Fruit fly (Drosophila melanogaster): ENCODE measurements around the gene CG13102.

The CG13102 gene

DNA sequence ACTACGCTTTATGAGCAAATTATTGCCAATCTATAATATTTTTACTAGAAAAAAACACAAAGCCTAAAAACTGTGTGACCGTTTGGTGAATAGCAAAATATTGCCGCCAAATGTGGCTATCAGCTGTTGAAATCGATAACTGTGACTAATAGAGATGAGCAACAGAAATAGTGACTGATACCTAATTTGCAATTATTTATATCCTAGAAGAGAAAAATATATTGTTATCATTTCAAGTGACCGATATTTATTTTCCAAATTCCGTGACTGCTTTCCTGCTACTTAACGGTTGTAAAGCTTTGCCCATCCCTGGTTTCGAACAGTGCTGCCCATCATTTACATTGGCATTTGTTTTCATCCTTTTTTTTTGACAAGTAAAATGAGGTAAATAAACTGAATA lies 14.7 kb upstream of the CG13102 start, which contains the start of the genes alien and CG18661 (continued):
- TF ChIP-seq mld (GFP tag; IDR thresholded peaks at IDR 0.05; ENCODE audit: partially characterized antibody) = no peak
- TF ChIP-seq tna (GFP tag; IDR thresholded peaks at IDR 0.05; ENCODE audit: partially characterized antibody) = no peak

DNA sequence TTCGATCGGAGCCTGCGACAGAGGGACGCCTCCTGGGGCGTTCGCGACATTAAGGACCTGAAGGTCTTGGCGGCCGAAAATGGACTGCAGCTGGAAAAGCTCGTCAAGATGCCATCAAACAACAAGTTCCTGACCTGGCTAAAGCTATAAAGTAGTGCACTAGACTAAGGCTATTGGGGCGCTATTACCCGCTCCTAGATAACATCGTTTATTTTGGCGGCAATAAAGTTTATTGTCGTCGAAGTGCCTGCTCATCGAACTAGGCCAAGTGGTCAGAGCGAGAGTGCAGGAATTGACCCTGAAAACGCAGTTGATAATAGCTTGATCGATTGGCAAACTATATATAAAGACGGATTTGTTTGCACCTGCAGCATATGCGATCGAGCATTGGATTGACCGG lies 13.8 kb upstream of the CG13102 start, which contains the start of gene Try29F:
Gene Try29F (plus strand): TSS at position 301 of the 400 bp plus-strand sequence.
- TF ChIP-seq CG7745 (tag; optimal IDR thresholded peaks at IDR 0.05) = no peak
- TF ChIP-seq CG11456 (GFP tag; IDR thresholded peaks at IDR 0.05) = 0 out of 3 replicates have a peak, but pooled peaks have one; percentile 1

DNA sequence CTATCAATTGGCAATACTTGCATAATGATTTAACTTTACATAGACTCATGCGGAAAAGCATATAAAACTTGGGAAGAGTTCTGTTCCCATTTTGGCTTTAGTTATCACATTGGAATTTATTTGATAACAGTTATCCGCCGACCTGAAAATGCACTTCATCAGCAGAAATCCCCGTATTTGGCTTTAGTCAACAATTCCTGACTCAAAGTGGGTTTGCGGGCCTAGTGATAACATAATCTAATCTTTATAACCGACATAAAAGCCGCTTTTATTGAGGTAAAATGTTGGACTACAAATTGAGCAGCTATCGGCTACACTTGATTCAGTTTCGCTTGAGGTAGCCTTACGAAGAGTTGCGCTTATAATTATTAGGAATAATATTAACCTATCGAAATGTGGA lies 1.7 kb upstream of the CG13102 start, which contains the start of gene CG9568:
Gene CG9568 (plus strand): TSS at position 317 of the 400 bp plus-strand sequence.
- TF ChIP-seq sens-2 (GFP tag; IDR thresholded peaks at IDR 0.05) (no peak), dpn (GFP tag; optimal IDR thresholded peaks at IDR 0.05) (no peak), Trl (optimal IDR thresholded peaks at IDR 0.05) (no peak), Trl (GFP tag; optimal IDR thresholded peaks at IDR 0.05) (no peak), CG11696 (GFP tag; IDR thresholded peaks at IDR 0.05) (no peak), exex (tag; optimal IDR thresholded peaks at IDR 0.05) (peak; percentile 49), gt (GFP tag; IDR thresholded peaks at IDR 0.05) (no peak), CG9727 (GFP tag; optimal IDR thresholded peaks at IDR 0.05) (no peak), insv (GFP tag; optimal IDR thresholded peaks at IDR 0.05) (no peak), twi (tag; optimal IDR thresholded peaks at IDR 0.05) (no peak), CG10462 (GFP tag; optimal IDR thresholded peaks at IDR 0.05) (no peak), CG12071 (GFP tag; optimal IDR thresholded peaks at IDR 0.05) (peak; percentile 48), so (GFP tag; IDR thresholded peaks at IDR 0.05) (no peak), prd (optimal IDR thresholded peaks at IDR 0.05) (no peak), prd (GFP tag; IDR thresholded peaks at IDR 0.05) (no peak), CG15479 (GFP tag; optimal IDR thresholded peaks at IDR 0.05) (no peak), wek (GFP tag; optimal IDR thresholded peaks at IDR 0.05) (peak; percentile 42), CG4404 (GFP tag; IDR thresholded peaks at IDR 0.05) (no peak), trem (tag; optimal IDR thresholded peaks at IDR 0.05) (no peak), tgo (GFP tag; IDR thresholded peaks at IDR 0.05) (no peak), vvl (GFP tag; IDR thresholded peaks at IDR 0.05) (no peak), CG3281 (GFP tag; optimal IDR thresholded peaks at IDR 0.05) (peak; percentile 7), tup (GFP tag; optimal IDR thresholded peaks at IDR 0.05) (no peak), CG18011 (GFP tag; optimal IDR thresholded peaks at IDR 0.05) (no peak), CG4282 (GFP tag; optimal IDR thresholded peaks at IDR 0.05) (no peak), gsb (GFP tag; IDR thresholded peaks at IDR 0.05) (no peak), CG2678 (tag; optimal IDR thresholded peaks at IDR 0.05) (peak; percentile 17), unpg (GFP tag; optimal IDR thresholded peaks at IDR 0.05) (peak; percentile 5), HLH4C (GFP tag; IDR thresholded peaks at IDR 0.05; ENCODE audit: partially characterized antibody) (no peak), bigmax (GFP tag; optimal IDR thresholded peaks at IDR 0.05) (no peak), btn (GFP tag; optimal IDR thresholded peaks at IDR 0.05) (no peak), CG1647 (GFP tag; optimal IDR thresholded peaks at IDR 0.05) (no peak), Dll (GFP tag; IDR thresholded peaks at IDR 0.05; ENCODE audit: partially characterized antibody) (no peak), CG17568 (GFP tag; optimal IDR thresholded peaks at IDR 0.05) (peak; percentile 33), mirr (GFP tag; optimal IDR thresholded peaks at IDR 0.05) (peak; percentile 47), Deaf1 (tag; optimal IDR thresholded peaks at IDR 0.05) (no peak), CG12744 (GFP tag; optimal IDR thresholded peaks at IDR 0.05) (no peak), peb (GFP tag; IDR thresholded peaks at IDR 0.05) (no peak), CG1233 (GFP tag; optimal IDR thresholded peaks at IDR 0.05) (no peak), sens (GFP tag) (peak; percentile 42), CG12155 (GFP tag; optimal IDR thresholded peaks at IDR 0.05) (no peak), PHDP (tag; optimal IDR thresholded peaks at IDR 0.05) (peak; percentile 2), Scr (GFP tag; IDR thresholded peaks at IDR 0.05; ENCODE audit: partially characterized antibody) (no peak), Aef1 (GFP tag; IDR thresholded peaks at IDR 0.05) (no peak)
